Fruit fly (Drosophila melanogaster) whole organism, embryonic: ENCODE data around the gene G6P.

Experiments used
- Ada2b ChIP-seq: fragments of 200-800 bp; sonication (Bioruptor generic); IDR thresholded peaks from 2 replicates; pipeline ENCODE4 v1.3.6; 2022; ENCODE audit warnings: missing biosample characterization, missing genetic modification characterization
- Aef1 ChIP-seq: fragments of 200-800 bp; sonication (Bioruptor generic); IDR thresholded peaks from 3 replicates; pipeline ENCODE4 v1.3.6; 2022; ENCODE audit warnings: missing biosample characterization, missing genetic modification characterization
- BEAF-32 ChIP-seq: fragments of 200-800 bp; sonication (Bioruptor generic); optimal IDR thresholded peaks from 3 replicates; lab custom pipeline; 2017; ENCODE audit warnings: missing biosample characterization, missing genetic modification characterization, mild to moderate bottlenecking, moderate library complexity, missing genetic modification reagents
- BtbVII ChIP-seq: fragments of 200-800 bp; sonication (Bioruptor generic); optimal IDR thresholded peaks from 3 replicates; lab custom pipeline; 2017; ENCODE audit warnings: missing biosample characterization, mild to moderate bottlenecking, missing genetic modification characterization
- Bteb2 ChIP-seq: fragments of 200-800 bp; sonication (Bioruptor generic); optimal IDR thresholded peaks from 2 replicates; lab custom pipeline; 2016; ENCODE audit warnings: missing biosample characterization, missing genetic modification characterization
- CG1024 ChIP-seq: fragments of 200-800 bp; sonication (Bioruptor generic); IDR thresholded peaks from 2 replicates; pipeline ENCODE4 v1.3.6; 2022; ENCODE audit warnings: missing biosample characterization, missing genetic modification characterization
- CG11085 ChIP-seq: fragments of 200-800 bp; sonication (Bioruptor generic); IDR thresholded peaks from 2 replicates; pipeline ENCODE4 v1.3.6; 2022; ENCODE audit warnings: missing biosample characterization, missing genetic modification characterization
- CG11247 ChIP-seq: fragments of 200-800 bp; sonication (Bioruptor generic); IDR thresholded peaks from 2 replicates; pipeline ENCODE4 v1.3.6; 2022; ENCODE audit warnings: missing biosample characterization, missing genetic modification characterization
- CG12219 ChIP-seq: fragments of 200-800 bp; sonication (Bioruptor generic); optimal IDR thresholded peaks from 3 replicates; lab custom pipeline; 2018; ENCODE audit warnings: missing biosample characterization, mild to moderate bottlenecking, missing genetic modification characterization
- CG13287 ChIP-seq: fragments of 200-800 bp; sonication (Bioruptor generic); IDR thresholded peaks from 2 replicates; pipeline ENCODE4 v1.3.6; 2022; ENCODE audit warnings: missing biosample characterization, missing genetic modification characterization; ENCODE audit not compliant: partially characterized antibody
- CG13894 ChIP-seq: fragments of 200-800 bp; sonication (Bioruptor generic); optimal IDR thresholded peaks from 3 replicates; lab custom pipeline; 2018; ENCODE audit warnings: missing biosample characterization, mild to moderate bottlenecking, missing genetic modification characterization, moderate library complexity
- CG14014 ChIP-seq: fragments of 200-800 bp; sonication (Bioruptor generic); IDR thresholded peaks from 2 replicates; pipeline ENCODE4 v1.3.6; 2022; ENCODE audit warnings: missing biosample characterization, missing genetic modification characterization
- CG17186 ChIP-seq: fragments of 200-800 bp; sonication (Bioruptor generic); optimal IDR thresholded peaks from 3 replicates; lab custom pipeline; 2017; ENCODE audit warnings: missing biosample characterization, missing genetic modification reagents, missing genetic modification characterization
- CG17328 ChIP-seq: fragments of 200-800 bp; sonication (Bioruptor generic); IDR thresholded peaks from 2 replicates; pipeline ENCODE4 v1.3.6; 2022; ENCODE audit warnings: missing biosample characterization, missing genetic modification characterization
- CG17829 ChIP-seq: fragments of 200-800 bp; optimal IDR thresholded peaks from 2 replicates; lab custom pipeline; 2019; ENCODE audit warnings: missing biosample characterization, mild to moderate bottlenecking, missing genetic modification characterization, moderate library complexity
- CG2712 ChIP-seq: fragments of 200-800 bp; optimal IDR thresholded peaks from 3 replicates; lab custom pipeline; 2019; ENCODE audit warnings: missing biosample characterization, mild to moderate bottlenecking, missing genetic modification characterization, moderate library complexity
- CG3995 ChIP-seq: fragments of 200-800 bp; sonication (Bioruptor generic); optimal IDR thresholded peaks from 3 replicates; lab custom pipeline; 2016; ENCODE audit warnings: missing biosample characterization, missing genetic modification characterization
- CG4360 ChIP-seq: fragments of 200-800 bp; sonication (Bioruptor generic); IDR thresholded peaks from 2 replicates; pipeline ENCODE4 v1.3.6; 2022; ENCODE audit warnings: missing biosample characterization, missing genetic modification characterization
- CG5180 ChIP-seq: fragments of 200-800 bp; sonication (Bioruptor generic); optimal IDR thresholded peaks from 3 replicates; lab custom pipeline; 2017; ENCODE audit warnings: missing biosample characterization, missing genetic modification characterization, mild to moderate bottlenecking, moderate library complexity, missing genetic modification reagents
- CG6854 ChIP-seq: fragments of 200-800 bp; sonication (Bioruptor generic); optimal IDR thresholded peaks from 3 replicates; lab custom pipeline; 2017; ENCODE audit warnings: missing biosample characterization, mild to moderate bottlenecking, missing genetic modification characterization
- CG9215 ChIP-seq: fragments of 200-800 bp; sonication (Bioruptor generic); IDR thresholded peaks from 2 replicates; pipeline ENCODE4 v1.3.6; 2022; ENCODE audit warnings: missing biosample characterization, missing genetic modification characterization
- D19A ChIP-seq: fragments of 200-800 bp; optimal IDR thresholded peaks from 3 replicates; lab custom pipeline; 2019; ENCODE audit warnings: missing biosample characterization, mild to moderate bottlenecking, missing genetic modification characterization, moderate library complexity
- Ets97D ChIP-seq: fragments of 200-800 bp; sonication (Bioruptor generic); optimal IDR thresholded peaks from 3 replicates; lab custom pipeline; 2016; ENCODE audit warnings: missing biosample characterization, missing genetic modification characterization
- Fer1 ChIP-seq: fragments of 200-800 bp; sonication (Bioruptor generic); optimal IDR thresholded peaks from 2 replicates; lab custom pipeline; 2017; ENCODE audit warnings: missing biosample characterization, mild to moderate bottlenecking, missing genetic modification characterization
- Fer2 ChIP-seq: fragments of 200-800 bp; sonication (Bioruptor generic); optimal IDR thresholded peaks from 2 replicates; lab custom pipeline; 2018; ENCODE audit warnings: missing biosample characterization, mild to moderate bottlenecking, missing genetic modification characterization, moderate library complexity
- Hmr ChIP-seq: fragments of 200-800 bp; sonication (Bioruptor generic); optimal IDR thresholded peaks from 3 replicates; lab custom pipeline; 2017; ENCODE audit warnings: mild to moderate bottlenecking, missing biosample characterization, missing genetic modification reagents, missing genetic modification characterization
- MTF-1 ChIP-seq: fragments of 200-800 bp; sonication (Bioruptor generic); optimal IDR thresholded peaks from 2 replicates; lab custom pipeline; 2018; ENCODE audit warnings: missing biosample characterization, mild to moderate bottlenecking, missing genetic modification characterization, borderline replicate concordance
- Mes4 ChIP-seq: fragments of 200-800 bp; sonication (Bioruptor generic); optimal IDR thresholded peaks from 2 replicates; lab custom pipeline; 2016; ENCODE audit warnings: missing biosample characterization, missing genetic modification characterization
- Nf-YC ChIP-seq: fragments of 200-800 bp; optimal IDR thresholded peaks from 3 replicates; lab custom pipeline; 2019; ENCODE audit warnings: missing biosample characterization, mild to moderate bottlenecking, missing genetic modification characterization, moderate library complexity
- NfI ChIP-seq: fragments of 200-800 bp; sonication (Bioruptor generic); optimal IDR thresholded peaks from 3 replicates; lab custom pipeline; 2018; ENCODE audit warnings: missing biosample characterization, mild to moderate bottlenecking, missing genetic modification characterization, moderate library complexity
- Opbp ChIP-seq: fragments of 200-800 bp; sonication (Bioruptor generic); IDR thresholded peaks from 3 replicates; pipeline ENCODE4 v1.3.6; 2022; ENCODE audit warnings: missing biosample characterization, missing genetic modification characterization; ENCODE audit not compliant: partially characterized antibody
- Ravus ChIP-seq: fragments of 200-800 bp; sonication (Bioruptor generic); IDR thresholded peaks from 2 replicates; pipeline ENCODE4 v1.3.6; 2022; ENCODE audit warnings: missing biosample characterization, missing genetic modification characterization
- Sry-β ChIP-seq: fragments of 200-800 bp; sonication (Bioruptor generic); optimal IDR thresholded peaks from 2 replicates; lab custom pipeline; 2018; ENCODE audit warnings: missing biosample characterization, mild to moderate bottlenecking, missing genetic modification characterization, moderate library complexity
- Sry-δ ChIP-seq: fragments of 200-800 bp; sonication (Bioruptor generic); optimal IDR thresholded peaks from 2 replicates; lab custom pipeline; 2016; ENCODE audit warnings: missing biosample characterization, missing genetic modification characterization
- TFAM ChIP-seq: fragments of 200-800 bp; sonication (Bioruptor generic); optimal IDR thresholded peaks from 2 replicates; lab custom pipeline; 2017; ENCODE audit warnings: missing biosample characterization, missing genetic modification characterization, inconsistent platforms
- bab2 ChIP-seq: fragments of 200-800 bp; sonication (Bioruptor generic); optimal IDR thresholded peaks from 2 replicates; lab custom pipeline; 2016; ENCODE audit warnings: missing biosample characterization, missing genetic modification characterization
- chm ChIP-seq: fragments of 200-800 bp; sonication (Bioruptor generic); IDR thresholded peaks from 2 replicates; pipeline ENCODE4 v1.3.6; 2022; ENCODE audit warnings: missing biosample characterization, missing genetic modification characterization
- chn ChIP-seq: fragments of 200-800 bp; sonication (Bioruptor generic); optimal IDR thresholded peaks from 2 replicates; lab custom pipeline; 2016; ENCODE audit warnings: missing biosample characterization, missing genetic modification characterization
- corto ChIP-seq: fragments of 200-800 bp; sonication (Bioruptor generic); optimal IDR thresholded peaks from 2 replicates; lab custom pipeline; 2016; ENCODE audit warnings: missing biosample characterization, mild to moderate bottlenecking, missing genetic modification characterization, moderate library complexity
- cwo ChIP-seq: fragments of 200-800 bp; sonication (Bioruptor generic); optimal IDR thresholded peaks from 3 replicates; lab custom pipeline; 2017; ENCODE audit warnings: missing biosample characterization, missing genetic modification characterization, mild to moderate bottlenecking, moderate library complexity, missing genetic modification reagents
- fd64A ChIP-seq: fragments of 200-800 bp; sonication (Bioruptor generic); optimal IDR thresholded peaks from 3 replicates; lab custom pipeline; 2018; ENCODE audit warnings: missing biosample characterization, mild to moderate bottlenecking, missing genetic modification characterization
- gcm ChIP-seq: fragments of 200-800 bp; sonication (Bioruptor generic); optimal IDR thresholded peaks from 2 replicates; lab custom pipeline; 2019; ENCODE audit warnings: missing biosample characterization, mild to moderate bottlenecking, missing genetic modification characterization, moderate library complexity
- lab ChIP-seq: fragments of 200-800 bp; sonication (Bioruptor generic); optimal IDR thresholded peaks from 3 replicates; lab custom pipeline; 2017; ENCODE audit warnings: missing biosample characterization, missing genetic modification characterization, mild to moderate bottlenecking, moderate library complexity, missing genetic modification reagents
- pita ChIP-seq: fragments of 200-800 bp; sonication (Bioruptor generic); optimal IDR thresholded peaks from 2 replicates; lab custom pipeline; 2017; ENCODE audit warnings: missing biosample characterization, mild to moderate bottlenecking, missing genetic modification characterization
- pros ChIP-seq: fragments of 200-800 bp; sonication (Bioruptor generic); optimal IDR thresholded peaks from 3 replicates; lab custom pipeline; 2019; ENCODE audit warnings: missing biosample characterization, mild to moderate bottlenecking, missing genetic modification characterization, moderate library complexity
- rib ChIP-seq: fragments of 200-800 bp; sonication (Bioruptor generic); IDR thresholded peaks from 2 replicates; pipeline ENCODE4 v1.3.6; 2022; ENCODE audit warnings: missing biosample characterization, missing genetic modification characterization
- sd ChIP-seq: fragments of 200-800 bp; sonication (Bioruptor generic); optimal IDR thresholded peaks from 3 replicates; lab custom pipeline; 2018; ENCODE audit warnings: missing biosample characterization, mild to moderate bottlenecking, missing genetic modification characterization, moderate library complexity
- sens-2 ChIP-seq: fragments of 200-800 bp; sonication (Bioruptor generic); IDR thresholded peaks from 2 replicates; pipeline ENCODE4 v1.3.6; 2022; ENCODE audit warnings: missing biosample characterization, missing genetic modification characterization
- sob ChIP-seq: fragments of 200-800 bp; sonication (Bioruptor generic); IDR thresholded peaks from 2 replicates; pipeline ENCODE4 v1.3.6; 2022; ENCODE audit warnings: missing biosample characterization, missing genetic modification characterization

The G6P gene

dm6 chr2L:2861885-2862620 is 46.5 kb upstream of the G6P start (continued):
- peak; percentile 22 for TF ChIP-seq Fer1
- no peak for TF ChIP-seq chn (GFP tag; lab: Kevin White, UChicago)
- no peak for TF ChIP-seq Ets97D (GFP tag; lab: Kevin White, UChicago)
- peak; percentile 20 for TF ChIP-seq BtbVII (GFP tag; lab: Kevin White, UChicago)
- TF ChIP-seq corto = no peak
- peak; percentile 50 for TF ChIP-seq cwo (GFP tag; lab: Kevin White, UChicago)
- no peak for TF ChIP-seq CG9215 (GFP tag; lab: Robert Waterston, UW)
- TF ChIP-seq CG13894 = peak; percentile 25
- peak; percentile 5 for TF ChIP-seq CG12219
- TF ChIP-seq Sry-β (GFP tag; lab: Kevin White, UChicago) = no peak
- TF ChIP-seq Ada2b (GFP tag; lab: Robert Waterston, UW) = no peak
- peak; percentile 3 for TF ChIP-seq Hmr (GFP tag; lab: Kevin White, UChicago)
- TF ChIP-seq CG11247 (GFP tag; lab: Robert Waterston, UW) = no peak
- TF ChIP-seq pita (GFP tag; lab: Kevin White, UChicago) = no peak
- no peak for TF ChIP-seq Bteb2 (GFP tag; lab: Kevin White, UChicago)
- no peak for TF ChIP-seq bab2 (GFP tag; lab: Kevin White, UChicago)
- peak; percentile 3 for TF ChIP-seq CG6854
- TF ChIP-seq MTF-1 (GFP tag; lab: Kevin White, UChicago) = peak; percentile 7
- no peak for TF ChIP-seq Mes4 (GFP tag; lab: Kevin White, UChicago)
- TF ChIP-seq CG4360 (GFP tag; lab: Robert Waterston, UW) = no peak
- TF ChIP-seq Fer2 (tag; lab: Kevin White, UChicago) = no peak
- peak; percentile 25 for TF ChIP-seq gcm (GFP tag; lab: Kevin White, UChicago)
- peak; percentile 28 for TF ChIP-seq CG2712
- TF ChIP-seq TFAM (GFP tag; lab: Kevin White, UChicago) = no peak
- TF ChIP-seq D19A (tag; lab: Kevin White, UChicago) = peak; percentile 38
- peak; percentile 23 for TF ChIP-seq CG17829 (tag; lab: Kevin White, UChicago)
- 0 out of 2 replicates have a peak, but pooled peaks have one; percentile 7 for TF ChIP-seq CG1024 (GFP tag; lab: Robert Waterston, UW)
- TF ChIP-seq CG11085 (GFP tag; lab: Robert Waterston, UW) = no peak
- TF ChIP-seq CG5180 (GFP tag; lab: Kevin White, UChicago) = no peak
- TF ChIP-seq CG14014 (GFP tag; lab: Robert Waterston, UW) = 0 out of 2 replicates have a peak, but pooled peaks have one; percentile 6
- TF ChIP-seq CG17186 (GFP tag; lab: Kevin White, UChicago) = no peak
- peak; percentile 15 for TF ChIP-seq Nf-YC (tag; lab: Kevin White, UChicago)
- peak; percentile 99 for TF ChIP-seq CG17328 (GFP tag; lab: Robert Waterston, UW)
- peak; percentile 39 for TF ChIP-seq pros (GFP tag; lab: Kevin White, UChicago)
- no peak for TF ChIP-seq Ravus (GFP tag; lab: Robert Waterston, UW)
- TF ChIP-seq Aef1 (GFP tag; lab: Robert Waterston, UW) = no peak
- no peak for TF ChIP-seq CG3995 (GFP tag; lab: Kevin White, UChicago)
- TF ChIP-seq fd64A (GFP tag; lab: Kevin White, UChicago) = peak; percentile 49
- TF ChIP-seq lab (GFP tag; lab: Kevin White, UChicago) = peak; percentile 33
- peak; percentile 1 for TF ChIP-seq NfI (GFP tag; lab: Kevin White, UChicago)
- TF ChIP-seq rib (GFP tag; lab: Robert Waterston, UW) = no peak
- no peak for TF ChIP-seq Sry-δ
- no peak for TF ChIP-seq BEAF-32 (GFP tag; lab: Kevin White, UChicago)
- no peak for TF ChIP-seq sens-2
- TF ChIP-seq Opbp (GFP tag; lab: Robert Waterston, UW) = peak; percentile 45; the same call in 1 of the 3 replicates
- TF ChIP-seq chm (GFP tag; lab: Robert Waterston, UW) = peak; percentile 68; the same call in 1 of the 2 replicates
- peak; percentile 75 for TF ChIP-seq sd (tag; lab: Kevin White, UChicago)
- no peak for TF ChIP-seq sob (GFP tag; lab: Robert Waterston, UW)
- peak; percentile 64 for TF ChIP-seq CG13287 (GFP tag; lab: Robert Waterston, UW)
